Worm (Caenorhabditis elegans): ENCODE data around the gene str-12.

ce11 chrV:15644575-15644974, 33.9 kb downstream of the str-12 start, which contains the start of gene str-23:
- TF ChIP-seq dmd-4 (tag; optimal IDR thresholded peaks at IDR 0.05) (no peak), Y55F3AM.14 (GFP tag; optimal IDR thresholded peaks at IDR 0.05) (no peak), nhr-6 (tag; optimal IDR thresholded peaks at IDR 0.05) (no peak), ztf-11 (tag; optimal IDR thresholded peaks at IDR 0.05) (no peak), zag-1 (tag; optimal IDR thresholded peaks at IDR 0.05) (no peak), nhr-12 (tag; optimal IDR thresholded peaks at IDR 0.05) (no peak), sma-9 (GFP tag; optimal IDR thresholded peaks at IDR 0.05) (no peak), sma-9 (tag; optimal IDR thresholded peaks at IDR 0.05) (no peak), egl-27 (tag; optimal IDR thresholded peaks at IDR 0.05) (no peak), sem-4 (tag; optimal IDR thresholded peaks at IDR 0.05) (no peak), elt-1 (tag; optimal IDR thresholded peaks at IDR 0.05) (no peak)

Measured in whole organism, L2 larva.